Fruit fly (Drosophila melanogaster) whole organism, embryonic: Measurements from ENCODE around the gene CNPYb.

Experiments used
- Antp ChIP-seq: fragments of 200-800 bp; sonication (Bioruptor generic); optimal IDR thresholded peaks from 3 replicates; lab custom pipeline; 2016; ENCODE audit warnings: missing biosample characterization, missing genetic modification characterization
- CG10431 ChIP-seq: fragments of 200-800 bp; sonication (Bioruptor generic); optimal IDR thresholded peaks from 3 replicates; lab custom pipeline; 2018; ENCODE audit warnings: missing biosample characterization, mild to moderate bottlenecking, missing genetic modification characterization
- CG11398 ChIP-seq: fragments of 200-800 bp; sonication (Bioruptor generic); optimal IDR thresholded peaks from 2 replicates; lab custom pipeline; 2016; ENCODE audit warnings: missing biosample characterization, missing genetic modification characterization
- CG12104 ChIP-seq: fragments of 200-800 bp; sonication (Bioruptor generic); optimal IDR thresholded peaks from 3 replicates; lab custom pipeline; 2016; ENCODE audit warnings: missing biosample characterization, missing genetic modification characterization
- CG12391 ChIP-seq: fragments of 200-800 bp; sonication (Bioruptor generic); optimal IDR thresholded peaks from 3 replicates; lab custom pipeline; 2018; ENCODE audit warnings: missing biosample characterization, mild to moderate bottlenecking, missing genetic modification characterization, moderate library complexity
- CG12659 ChIP-seq: fragments of 200-800 bp; sonication (Bioruptor generic); optimal IDR thresholded peaks from 3 replicates; lab custom pipeline; 2017; ENCODE audit warnings: mild to moderate bottlenecking, missing biosample characterization, missing genetic modification reagents, missing genetic modification characterization
- CG12942 ChIP-seq: fragments of 200-800 bp; sonication (Bioruptor generic); optimal IDR thresholded peaks from 3 replicates; lab custom pipeline; 2016; ENCODE audit warnings: missing biosample characterization, missing genetic modification characterization
- CG13287 ChIP-seq: fragments of 200-800 bp; sonication (Bioruptor generic); IDR thresholded peaks from 2 replicates; pipeline ENCODE4 v1.3.6; 2022; ENCODE audit warnings: missing biosample characterization, missing genetic modification characterization; ENCODE audit not compliant: partially characterized antibody
- CG14860 ChIP-seq: fragments of 200-800 bp; sonication (Bioruptor generic); IDR thresholded peaks from 3 replicates; pipeline ENCODE4 v1.3.6; 2022; ENCODE audit warnings: missing biosample characterization, missing genetic modification characterization; ENCODE audit not compliant: partially characterized antibody
- CG16815 ChIP-seq: fragments of 200-800 bp; sonication (Bioruptor generic); optimal IDR thresholded peaks from 3 replicates; lab custom pipeline; 2017; ENCODE audit warnings: missing biosample characterization, mild to moderate bottlenecking, missing genetic modification characterization
- CG17802 ChIP-seq: fragments of 200-800 bp; sonication (Bioruptor generic); optimal IDR thresholded peaks from 2 replicates; lab custom pipeline; 2018; ENCODE audit warnings: missing biosample characterization, mild to moderate bottlenecking, missing genetic modification characterization, moderate library complexity
- CG1792 ChIP-seq: fragments of 200-800 bp; sonication (Bioruptor generic); optimal IDR thresholded peaks from 2 replicates; lab custom pipeline; 2016; ENCODE audit warnings: missing biosample characterization, missing genetic modification characterization
- CG31365 ChIP-seq: fragments of 200-800 bp; sonication (Bioruptor generic); optimal IDR thresholded peaks from 2 replicates; lab custom pipeline; 2018; ENCODE audit warnings: missing biosample characterization, mild to moderate bottlenecking, missing genetic modification characterization
- CG3838 ChIP-seq: fragments of 200-800 bp; sonication (Bioruptor generic); optimal IDR thresholded peaks from 3 replicates; lab custom pipeline; 2016; ENCODE audit warnings: missing biosample characterization, missing genetic modification characterization
- CG4730 ChIP-seq: fragments of 200-800 bp; sonication (Bioruptor generic); IDR thresholded peaks from 2 replicates; pipeline ENCODE4 v1.3.6; 2022; ENCODE audit warnings: missing biosample characterization, missing genetic modification characterization
- CG6254 ChIP-seq: fragments of 200-800 bp; sonication (Bioruptor generic); optimal IDR thresholded peaks from 3 replicates; lab custom pipeline; 2017; ENCODE audit warnings: mild to moderate bottlenecking, missing biosample characterization, missing genetic modification reagents, missing genetic modification characterization
- CG6272 ChIP-seq: fragments of 200-800 bp; sonication (Bioruptor generic); IDR thresholded peaks from 2 replicates; pipeline ENCODE4 v1.3.6; 2022; ENCODE audit warnings: missing biosample characterization, missing genetic modification characterization
- CG7963 ChIP-seq: fragments of 200-800 bp; sonication (Bioruptor generic); IDR thresholded peaks from 3 replicates; pipeline ENCODE4 v1.3.6; 2022; ENCODE audit warnings: missing biosample characterization, missing genetic modification characterization; ENCODE audit not compliant: partially characterized antibody
- CG8281 ChIP-seq: fragments of 200-800 bp; sonication (Bioruptor generic); optimal IDR thresholded peaks from 2 replicates; lab custom pipeline; 2018; ENCODE audit warnings: missing biosample characterization, mild to moderate bottlenecking, missing genetic modification characterization, moderate library complexity
- CG9215 ChIP-seq: fragments of 200-800 bp; sonication (Bioruptor generic); IDR thresholded peaks from 2 replicates; pipeline ENCODE4 v1.3.6; 2022; ENCODE audit warnings: missing biosample characterization, missing genetic modification characterization
- CG9797 ChIP-seq: fragments of 200-800 bp; sonication (Bioruptor generic); optimal IDR thresholded peaks from 3 replicates; lab custom pipeline; 2018; ENCODE audit warnings: missing biosample characterization, mild to moderate bottlenecking, missing genetic modification characterization
- Fer1 ChIP-seq: fragments of 200-800 bp; sonication (Bioruptor generic); optimal IDR thresholded peaks from 2 replicates; lab custom pipeline; 2017; ENCODE audit warnings: missing biosample characterization, mild to moderate bottlenecking, missing genetic modification characterization
- Hsf ChIP-seq: fragments of 200-800 bp; sonication (Bioruptor generic); optimal IDR thresholded peaks from 3 replicates; lab custom pipeline; 2016; ENCODE audit warnings: missing biosample characterization, missing genetic modification characterization
- Med ChIP-seq: fragments of 200-800 bp; sonication (Bioruptor generic); peaks from one replicate; lab custom pipeline; 2016; ENCODE audit warnings: missing biosample characterization, missing genetic modification characterization, mild to moderate bottlenecking, inconsistent platforms, moderate library complexity
- Meics ChIP-seq: fragments of 200-800 bp; sonication (Bioruptor generic); optimal IDR thresholded peaks from 2 replicates; lab custom pipeline; 2017; ENCODE audit warnings: missing biosample characterization, mild to moderate bottlenecking, missing genetic modification characterization
- Myb ChIP-seq: fragments of 200-800 bp; sonication (Bioruptor generic); optimal IDR thresholded peaks from 2 replicates; lab custom pipeline; 2016; ENCODE audit warnings: missing biosample characterization, missing genetic modification characterization
- Optix ChIP-seq: fragments of 200-800 bp; sonication (Bioruptor generic); IDR thresholded peaks from 3 replicates; pipeline ENCODE4 v1.3.6; 2022; ENCODE audit warnings: missing biosample characterization, missing genetic modification characterization
- Sry-β ChIP-seq: fragments of 200-800 bp; sonication (Bioruptor generic); optimal IDR thresholded peaks from 2 replicates; lab custom pipeline; 2018; ENCODE audit warnings: missing biosample characterization, mild to moderate bottlenecking, missing genetic modification characterization, moderate library complexity
- amos ChIP-seq: fragments of 200-800 bp; sonication (Bioruptor generic); IDR thresholded peaks from 2 replicates; pipeline ENCODE4 v1.3.6; 2022; ENCODE audit warnings: missing biosample characterization, missing genetic modification characterization; ENCODE audit not compliant: partially characterized antibody
- bbx ChIP-seq: fragments of 200-800 bp; sonication (Bioruptor generic); IDR thresholded peaks from 2 replicates; pipeline ENCODE4 v1.3.6; 2022; ENCODE audit warnings: missing biosample characterization, missing genetic modification characterization; ENCODE audit not compliant: partially characterized antibody
- ci ChIP-seq: fragments of 200-800 bp; sonication (Bioruptor generic); IDR thresholded peaks from 3 replicates; pipeline ENCODE4 v1.3.6; 2022; ENCODE audit warnings: missing biosample characterization, missing genetic modification characterization
- cwo ChIP-seq: fragments of 200-800 bp; sonication (Bioruptor generic); optimal IDR thresholded peaks from 3 replicates; lab custom pipeline; 2017; ENCODE audit warnings: missing biosample characterization, missing genetic modification characterization, mild to moderate bottlenecking, moderate library complexity, missing genetic modification reagents
- dan ChIP-seq: fragments of 200-800 bp; sonication (Bioruptor generic); IDR thresholded peaks from 2 replicates; pipeline ENCODE4 v1.3.6; 2022; ENCODE audit warnings: missing biosample characterization, missing genetic modification characterization
- dysf ChIP-seq: fragments of 200-800 bp; sonication (Bioruptor generic); IDR thresholded peaks from 3 replicates; pipeline ENCODE4 v1.3.6; 2022; ENCODE audit warnings: missing biosample characterization, missing genetic modification characterization
- gcm2 ChIP-seq: fragments of 200-800 bp; sonication (Bioruptor generic); optimal IDR thresholded peaks from 2 replicates; lab custom pipeline; 2016; ENCODE audit warnings: missing biosample characterization, missing genetic modification characterization
- hkb ChIP-seq, 2 experiments: fragments of 200-800 bp in 1 of 2; fragments of >200 bp in 1 of 2; sonication (Bioruptor generic) in 1 of 2; IDR thresholded peaks in 1 of 2; optimal IDR thresholded peaks in 1 of 2; 2 replicates each; pipeline versions ENCODE4 v1.3.6 to Lab custom; 2017 to 2022; ENCODE audit warnings: missing biosample characterization in 1 of 2, missing genetic modification characterization in 1 of 2
- jigr1 ChIP-seq: fragments of 200-800 bp; sonication (Bioruptor generic); IDR thresholded peaks from 3 replicates; pipeline ENCODE4 v1.3.6; 2022; ENCODE audit warnings: missing biosample characterization, missing genetic modification characterization
- knrl ChIP-seq: fragments of 200-800 bp; sonication (Bioruptor generic); IDR thresholded peaks from 3 replicates; pipeline ENCODE4 v1.3.6; 2022; ENCODE audit warnings: missing biosample characterization, missing genetic modification characterization; ENCODE audit not compliant: partially characterized antibody
- lmd ChIP-seq: fragments of 200-800 bp; sonication (Bioruptor generic); IDR thresholded peaks from 2 replicates; pipeline ENCODE4 v1.3.6; 2022; ENCODE audit warnings: missing biosample characterization, missing genetic modification characterization
- lov ChIP-seq, 2 experiments: fragments of 200-800 bp in 1 of 2; fragments of >200 bp in 1 of 2; sonication (Bioruptor generic) in 1 of 2; IDR thresholded peaks in 1 of 2; optimal IDR thresholded peaks in 1 of 2; 2 replicates in 1 of 2; 3 replicates in 1 of 2; pipeline versions ENCODE4 v1.3.6 to Lab custom; 2017 to 2022; ENCODE audit warnings: missing biosample characterization in 1 of 2, missing genetic modification characterization in 1 of 2
- pita ChIP-seq: fragments of 200-800 bp; sonication (Bioruptor generic); optimal IDR thresholded peaks from 2 replicates; lab custom pipeline; 2017; ENCODE audit warnings: missing biosample characterization, mild to moderate bottlenecking, missing genetic modification characterization
- prd ChIP-seq, 3 experiments: fragments of >200 bp in 2 of 3; fragments of 200-800 bp in 1 of 3; sonication (Bioruptor generic) in 1 of 3; optimal IDR thresholded peaks in 2 of 3; IDR thresholded peaks in 1 of 3; 2 replicates in 2 of 3; 3 replicates in 1 of 3; pipeline versions ENCODE4 v1.3.6 to Lab custom; 2017 to 2022; ENCODE audit warnings: missing biosample characterization in 1 of 3, missing genetic modification characterization in 1 of 3
- slou ChIP-seq: fragments of 200-800 bp; sonication (Bioruptor generic); optimal IDR thresholded peaks from 3 replicates; lab custom pipeline; 2016; ENCODE audit warnings: missing biosample characterization, missing genetic modification characterization
- stc ChIP-seq: fragments of 200-800 bp; sonication (Bioruptor generic); IDR thresholded peaks from 2 replicates; pipeline ENCODE4 v1.3.6; 2022; ENCODE audit warnings: missing biosample characterization, missing genetic modification characterization
- tin ChIP-seq: fragments of 200-800 bp; sonication (Bioruptor generic); optimal IDR thresholded peaks from 3 replicates; lab custom pipeline; 2016; ENCODE audit warnings: missing biosample characterization, missing genetic modification characterization
- tll ChIP-seq, 2 experiments: fragments of 200-800 bp in 1 of 2; fragments of >200 bp in 1 of 2; sonication (Bioruptor generic) in 1 of 2; optimal IDR thresholded peaks; 2 replicates each; lab custom pipeline; 2017 to 2019; ENCODE audit warnings: missing biosample characterization in 2 of 2, missing genetic modification characterization in 2 of 2, mild to moderate bottlenecking in 1 of 2, moderate library complexity in 1 of 2
- trh ChIP-seq: fragments of 200-800 bp; sonication (Bioruptor generic); optimal IDR thresholded peaks from 2 replicates; lab custom pipeline; 2016; ENCODE audit warnings: missing biosample characterization, missing genetic modification characterization

The CNPYb gene

dm6 chr3L:19045299-19046025 is 50.6 kb downstream of the CNPYb start, which contains the start of gene nkd (continued):
- TF ChIP-seq tll (GFP tag; optimal IDR thresholded peaks at IDR 0.05; lab: Kevin White, UChicago) (no peak), CG6272 (GFP tag; lab: Robert Waterston, UW) (peak; percentile 62), CG31365 (peak; percentile 40), pita (GFP tag; lab: Kevin White, UChicago) (no peak), Hsf (peak; percentile 83), Fer1 (GFP tag; lab: Kevin White, UChicago) (peak; percentile 85), Sry-β (GFP tag; lab: Kevin White, UChicago) (no peak), Optix (GFP tag; lab: Robert Waterston, UW) (peak; percentile 52; the same call in 1 of the 3 replicates), CG1792 (GFP tag; lab: Kevin White, UChicago) (peak; percentile 52), slou (GFP tag; lab: Kevin White, UChicago) (peak; percentile 49), Antp (GFP tag; lab: Kevin White, UChicago) (peak; percentile 66), CG17802 (peak; percentile 29), CG3838 (GFP tag; lab: Kevin White, UChicago) (peak; percentile 59), hkb (optimal IDR thresholded peaks at IDR 0.05; lab: Kevin White, UChicago) (no peak), hkb (GFP tag; IDR thresholded peaks at IDR 0.05; lab: Robert Waterston, UW) (peak; percentile 94), lov (optimal IDR thresholded peaks at IDR 0.05; lab: Kevin White, UChicago) (no peak), lov (GFP tag; IDR thresholded peaks at IDR 0.05; lab: Robert Waterston, UW) (peak; percentile 91), jigr1 (GFP tag; lab: Robert Waterston, UW) (no peak), knrl (GFP tag; lab: Robert Waterston, UW) (no peak; the same call in 2 of the 3 replicates), CG12104 (GFP tag; lab: Kevin White, UChicago) (peak; percentile 38), Meics (GFP tag; lab: Kevin White, UChicago) (peak; percentile 90), dysf (peak; percentile 88), CG8281 (tag; lab: Kevin White, UChicago) (peak; percentile 67), CG12942 (GFP tag; lab: Kevin White, UChicago) (peak; percentile 92), stc (peak; percentile 95), lmd (GFP tag; lab: Robert Waterston, UW) (peak; percentile 86), ci (peak; percentile 96), cwo (GFP tag; lab: Kevin White, UChicago) (peak; percentile 80), CG6254 (GFP tag; lab: Kevin White, UChicago) (peak; percentile 56), CG10431 (GFP tag; lab: Kevin White, UChicago) (peak; percentile 63), CG12391 (tag; lab: Kevin White, UChicago) (peak; percentile 97), dan (GFP tag; lab: Robert Waterston, UW) (no peak), trh (GFP tag; lab: Kevin White, UChicago) (peak; percentile 57), CG14860 (GFP tag; lab: Robert Waterston, UW) (no peak), CG16815 (GFP tag; lab: Kevin White, UChicago) (peak; percentile 52), bbx (GFP tag; lab: Robert Waterston, UW) (peak; percentile 81), CG13287 (GFP tag; lab: Robert Waterston, UW) (peak; percentile 58; the same call in 1 of the 2 replicates), amos (GFP tag; lab: Robert Waterston, UW) (peak; percentile 60; the same call in 1 of the 2 replicates), CG11398 (peak; percentile 61), CG7963 (GFP tag; lab: Robert Waterston, UW) (no peak), CG4730 (peak; percentile 86), CG9797 (no peak), tin (GFP tag; lab: Kevin White, UChicago) (peak; percentile 83), CG12659 (peak; percentile 90), gcm2 (GFP tag; lab: Kevin White, UChicago) (peak; percentile 59), CG9215 (peak; percentile 73), Med (GFP tag; lab: Kevin White, UChicago) (peak; percentile 92), prd (optimal IDR thresholded peaks at IDR 0.05; lab: Kevin White, UChicago) (no peak), prd (GFP tag; IDR thresholded peaks at IDR 0.05; lab: Robert Waterston, UW) (peak; percentile 92), Myb (peak; percentile 32)
